Worm (Caenorhabditis elegans) whole organism, L4 larva: Measurements from ENCODE around the gene vars-1.

Source experiments
- F37D6.2 ChIP-seq: sonication (generic microtip); optimal IDR thresholded peaks from 2 replicates; lab custom pipeline; 2016; ENCODE audit warnings: mild to moderate bottlenecking, missing genetic modification characterization, missing compliant biosample characterization
- Y105C5A.15 ChIP-seq: fragments of 200-800 bp; sonication (Bioruptor generic); IDR thresholded peaks from 2 replicates; pipeline ENCODE4 v1.3.6; 2022; ENCODE audit warnings: missing genetic modification characterization, missing compliant biosample characterization
- Y48G9A.11 ChIP-seq: fragments of 200-800 bp; sonication (Bioruptor generic); IDR thresholded peaks from 2 replicates; pipeline ENCODE4 v1.3.6; 2022; ENCODE audit warnings: missing genetic modification reagents, missing genetic modification characterization, missing compliant biosample characterization
- ZK546.5 ChIP-seq, 2 experiments: sonication (generic microtip); optimal IDR thresholded peaks; 2 replicates each; lab custom pipeline; 2017; ENCODE audit warnings: missing biosample characterization in 2 of 2, missing genetic modification characterization in 2 of 2
- aha-1 ChIP-seq: fragments of 150-350 bp; peaks from one replicate; lab custom pipeline; 2014; ENCODE audit warnings: missing biosample characterization, missing genetic modification characterization
- ama-1 ChIP-seq: fragments of 150-350 bp; optimal IDR thresholded peaks from 2 replicates; lab custom pipeline; 2014; ENCODE audit warnings: inconsistent platforms, mixed read lengths
- attf-4 ChIP-seq: sonication (generic microtip); optimal IDR thresholded peaks from 3 replicates; lab custom pipeline; 2017; ENCODE audit warnings: missing biosample characterization, missing genetic modification characterization
- ceh-82 ChIP-seq: sonication (generic microtip); optimal IDR thresholded peaks from 2 replicates; lab custom pipeline; 2017; ENCODE audit warnings: missing biosample characterization, missing genetic modification characterization
- ctbp-1 ChIP-seq: fragments of 200-800 bp; sonication (Bioruptor generic); IDR thresholded peaks from 2 replicates; pipeline ENCODE4 v1.3.6; 2022; ENCODE audit warnings: missing genetic modification reagents, missing genetic modification characterization, missing compliant biosample characterization
- daf-16 ChIP-seq, 3 experiments: sonication (generic microtip); optimal IDR thresholded peaks; 2 replicates each; lab custom pipeline; 2016 to 2017; ENCODE audit warnings: missing genetic modification characterization in 3 of 3, missing genetic modification reagents in 3 of 3, mild to moderate bottlenecking in 2 of 3, missing compliant biosample characterization in 2 of 3, missing biosample characterization in 1 of 3, moderate library complexity in 1 of 3
- daf-8 ChIP-seq: fragments of 200-800 bp; sonication (Bioruptor generic); IDR thresholded peaks from 2 replicates; pipeline ENCODE4 v1.3.6; 2022; ENCODE audit warnings: missing genetic modification characterization, missing compliant biosample characterization
- dmd-8 ChIP-seq: fragments of 200-800 bp; sonication (Bioruptor generic); IDR thresholded peaks from 2 replicates; pipeline ENCODE4 v1.3.6; 2022; ENCODE audit warnings: missing genetic modification characterization, missing compliant biosample characterization
- dpl-1 ChIP-seq: fragments of 150-350 bp; optimal IDR thresholded peaks from 2 replicates; lab custom pipeline; 2014; ENCODE audit warnings: missing biosample characterization, missing genetic modification reagents, missing genetic modification characterization
- egl-43 ChIP-seq: fragments of 200-800 bp; sonication (Bioruptor generic); IDR thresholded peaks from 2 replicates; pipeline ENCODE4 v1.3.6; 2022; ENCODE audit warnings: missing genetic modification reagents, missing genetic modification characterization, missing compliant biosample characterization
- gei-8 ChIP-seq: fragments of 200-800 bp; sonication (Bioruptor generic); optimal IDR thresholded peaks from 2 replicates; lab custom pipeline; 2018; ENCODE audit warnings: mild to moderate bottlenecking, missing genetic modification characterization, missing compliant biosample characterization
- hlh-11 ChIP-seq: fragments of 200-800 bp; sonication (Bioruptor generic); optimal IDR thresholded peaks from 2 replicates; lab custom pipeline; 2018; ENCODE audit warnings: mild to moderate bottlenecking, missing genetic modification characterization, missing compliant biosample characterization
- hlh-30 ChIP-seq: sonication (generic microtip); optimal IDR thresholded peaks from 2 replicates; lab custom pipeline; 2017; ENCODE audit warnings: antibody characterized with exemption, mild to moderate bottlenecking, missing genetic modification characterization, missing compliant biosample characterization; ENCODE audit not compliant: insufficient read depth
- lim-7 ChIP-seq: fragments of 200-800 bp; sonication (Bioruptor generic); IDR thresholded peaks from 2 replicates; pipeline ENCODE4 v1.3.6; 2022; ENCODE audit warnings: missing genetic modification characterization, missing compliant biosample characterization
- madf-5 ChIP-seq, 2 experiments: fragments of 200-800 bp; sonication (Bioruptor generic); IDR thresholded peaks; 2 replicates each; pipeline ENCODE4 v1.3.6; 2022; ENCODE audit warnings: missing compliant biosample characterization in 2 of 2, missing genetic modification characterization in 2 of 2
- mes-2 ChIP-seq: sonication (generic microtip); optimal IDR thresholded peaks from 2 replicates; lab custom pipeline; 2016; ENCODE audit warnings: missing genotype, mild to moderate bottlenecking, missing genetic modification characterization, missing compliant biosample characterization; ENCODE audit not compliant: poor library complexity, severe bottlenecking
- mxl-2 ChIP-seq: fragments of 200-800 bp; sonication (Bioruptor generic); conservative IDR thresholded peaks from 2 replicates; pipeline ENCODE4 v1.3.6; 2022; ENCODE audit warnings: missing genetic modification reagents, missing genetic modification characterization, missing compliant biosample characterization
- mxl-3 ChIP-seq: fragments of 200-800 bp; sonication (Bioruptor generic); optimal IDR thresholded peaks from 2 replicates; lab custom pipeline; 2018; ENCODE audit warnings: mild to moderate bottlenecking, missing genetic modification characterization, missing compliant biosample characterization
- nhr-11 ChIP-seq: fragments of 150-350 bp; optimal IDR thresholded peaks from 2 replicates; lab custom pipeline; 2014; ENCODE audit warnings: missing biosample characterization, missing genetic modification characterization
- nhr-111 ChIP-seq: fragments of 200-800 bp; sonication (Bioruptor generic); optimal IDR thresholded peaks from 2 replicates; lab custom pipeline; 2018; ENCODE audit warnings: mild to moderate bottlenecking, missing genetic modification characterization, missing compliant biosample characterization
- nhr-237 ChIP-seq: sonication (generic microtip); optimal IDR thresholded peaks from 2 replicates; lab custom pipeline; 2017; ENCODE audit warnings: missing biosample characterization, missing genetic modification characterization
- nhr-25 ChIP-seq: sonication (generic microtip); optimal IDR thresholded peaks from 2 replicates; lab custom pipeline; 2017; ENCODE audit warnings: missing genetic modification characterization, mild to moderate bottlenecking, missing compliant biosample characterization, antibody characterized with exemption, moderate library complexity, borderline replicate concordance; ENCODE audit not compliant: insufficient read depth
- nhr-28 ChIP-seq: fragments of 150-350 bp; optimal IDR thresholded peaks from 2 replicates; lab custom pipeline; 2014; ENCODE audit warnings: missing biosample characterization, missing genetic modification characterization
- pqm-1 ChIP-seq: sonication (generic microtip); optimal IDR thresholded peaks from 2 replicates; lab custom pipeline; 2017; ENCODE audit warnings: missing biosample characterization, missing genetic modification characterization
- saeg-2 ChIP-seq: fragments of 200-800 bp; sonication (Bioruptor generic); IDR thresholded peaks from 2 replicates; pipeline ENCODE4 v1.3.6; 2022; ENCODE audit warnings: missing genetic modification reagents, missing genetic modification characterization, missing compliant biosample characterization
- skn-1 ChIP-seq: fragments of 150-350 bp; optimal IDR thresholded peaks from 2 replicates; lab custom pipeline; 2014; ENCODE audit warnings: missing biosample characterization, missing genetic modification characterization
- snpc-1.2 ChIP-seq: fragments of 200-800 bp; sonication (Bioruptor generic); IDR thresholded peaks from 2 replicates; pipeline ENCODE4 v1.3.6; 2022; ENCODE audit warnings: missing genetic modification reagents, missing genetic modification characterization, missing compliant biosample characterization
- snpc-4 ChIP-seq: fragments of 150-350 bp; optimal IDR thresholded peaks from 2 replicates; lab custom pipeline; 2014; ENCODE audit warnings: missing biosample characterization, missing genetic modification characterization
- tag-97 ChIP-seq: fragments of 200-800 bp; sonication (Bioruptor generic); IDR thresholded peaks from 2 replicates; pipeline ENCODE4 v1.3.6; 2022; ENCODE audit warnings: missing genetic modification characterization, missing compliant biosample characterization
- unc-62 ChIP-seq, 3 experiments: fragments of 150-350 bp in 1 of 3; sonication (generic microtip); optimal IDR thresholded peaks in 2 of 3; peaks in 1 of 3; 1 replicate in 1 of 3; 2 replicates in 2 of 3; lab custom pipeline; 2014 to 2017; ENCODE audit warnings: missing biosample characterization in 3 of 3, missing genetic modification characterization in 3 of 3, missing genetic modification reagents in 3 of 3, missing genotype in 1 of 3
- zfp-2 ChIP-seq: sonication (generic microtip); optimal IDR thresholded peaks from 2 replicates; lab custom pipeline; 2016; ENCODE audit warnings: mild to moderate bottlenecking, missing genetic modification characterization, missing compliant biosample characterization
- zip-11 ChIP-seq: fragments of 200-800 bp; sonication (Bioruptor generic); IDR thresholded peaks from 2 replicates; pipeline ENCODE4 v1.3.6; 2022; ENCODE audit warnings: missing genetic modification characterization, missing compliant biosample characterization
- ztf-11 ChIP-seq: fragments of 150-350 bp; optimal IDR thresholded peaks from 2 replicates; lab custom pipeline; 2014; ENCODE audit warnings: missing biosample characterization, missing genetic modification characterization

The vars-1 gene

ce11 chrV:8041336-8041868 lies 10.2 kb downstream of the vars-1 start:
- TF ChIP-seq saeg-2 (no peak), unc-62 (GFP tag; optimal IDR thresholded peaks at IDR 0.05 in 1 of 2; lab: Kevin White, UChicago) (peak in 1 of 2 experiments; percentile 94), unc-62 (tag; optimal IDR thresholded peaks at IDR 0.05; lab: Kevin White, UChicago) (no peak)

ce11 chrV:8043664-8044063 lies 12.5 kb downstream of the vars-1 start:
- TF ChIP-seq unc-62 (GFP tag; optimal IDR thresholded peaks at IDR 0.05 in 1 of 2; lab: Kevin White, UChicago) (peak in 1 of 2 experiments; percentile 60), unc-62 (tag; optimal IDR thresholded peaks at IDR 0.05; lab: Kevin White, UChicago) (no peak), lim-7 (GFP tag; lab: Robert Waterston, UW) (no peak), aha-1 (tag; lab: Kevin White, UChicago) (peak; percentile 60), nhr-11 (tag; lab: Kevin White, UChicago) (no peak), nhr-111 (GFP tag; lab: Kevin White, UChicago) (no peak), dmd-8 (no peak), F37D6.2 (tag; lab: Kevin White, UChicago) (no peak), zfp-2 (no peak), daf-16 (GFP tag; optimal IDR thresholded peaks at IDR 0.05; lab: Kevin White, UChicago) (no peak), daf-16 (tag; optimal IDR thresholded peaks at IDR 0.05; lab: Kevin White, UChicago) (no peak), skn-1 (tag; lab: Kevin White, UChicago) (no peak), ctbp-1 (GFP tag; lab: Robert Waterston, UW) (no peak), snpc-1.2 (GFP tag; lab: Robert Waterston, UW) (no peak), Y48G9A.11 (GFP tag; lab: Robert Waterston, UW) (no peak), dpl-1 (GFP tag; lab: Kevin White, UChicago) (no peak), gei-8 (GFP tag; lab: Kevin White, UChicago) (no peak)

ce11 chrV:8044957-8045356 lies 13.7 kb downstream of the vars-1 start:
- TF ChIP-seq hlh-11 (tag; lab: Kevin White, UChicago) = peak; percentile 5
- no peak for TF ChIP-seq pqm-1 (tag; lab: Kevin White, UChicago)
- peak; percentile 16 for TF ChIP-seq nhr-28
- peak; percentile 3 for TF ChIP-seq mes-2 (tag; lab: Kevin White, UChicago)
- no peak for TF ChIP-seq snpc-1.2 (GFP tag; lab: Robert Waterston, UW)
- no peak for TF ChIP-seq mxl-3
- TF ChIP-seq ZK546.5 (tag; optimal IDR thresholded peaks at IDR 0.05; lab: Kevin White, UChicago) = no peak
- no peak for TF ChIP-seq Y105C5A.15 (GFP tag; lab: Robert Waterston, UW)

ce11 chrV:8046706-8047105 lies 15.5 kb downstream of the vars-1 start, which contains the start of gene ZC513.3:
Gene ZC513.3, plus strand, starts transcription at chrV:8047006.
- no peak for TF ChIP-seq hlh-30 (tag; lab: Kevin White, UChicago)
- no peak for TF ChIP-seq nhr-25 (tag; lab: Kevin White, UChicago)
- no peak for TF ChIP-seq ama-1
- no peak for TF ChIP-seq mxl-2
- no peak for TF ChIP-seq dpl-1 (GFP tag; lab: Kevin White, UChicago)
- TF ChIP-seq madf-5 (GFP tag; IDR thresholded peaks at IDR 0.05; lab: Robert Waterston, UW) = no peak
- no peak for TF ChIP-seq egl-43 (GFP tag; lab: Robert Waterston, UW)
- no peak for TF ChIP-seq zfp-2
- no peak for TF ChIP-seq unc-62 (GFP tag; optimal IDR thresholded peaks at IDR 0.05 in 1 of 2; lab: Kevin White, UChicago)
- no peak for TF ChIP-seq unc-62 (tag; optimal IDR thresholded peaks at IDR 0.05; lab: Kevin White, UChicago)
- TF ChIP-seq tag-97 (GFP tag; lab: Robert Waterston, UW) = no peak
- no peak for TF ChIP-seq attf-4 (tag; lab: Kevin White, UChicago)
- TF ChIP-seq snpc-4 (tag; lab: Kevin White, UChicago) = no peak
- no peak for TF ChIP-seq ceh-82 (tag; lab: Kevin White, UChicago)
- TF ChIP-seq nhr-237 = no peak
- TF ChIP-seq daf-8 = no peak
- TF ChIP-seq ztf-11 (tag; lab: Kevin White, UChicago) = no peak
- no peak for TF ChIP-seq zip-11 (GFP tag; lab: Robert Waterston, UW)
